Worm (Caenorhabditis elegans): ENCODE data around the gene nex-2.

ce11 chrIII:10320788-10321187 is 9.4 kb downstream of the nex-2 start, which contains the start of gene sas-7:
- TF ChIP-seq unc-62 (GFP tag; optimal IDR thresholded peaks at IDR 0.05) (no peak), unc-130 (GFP tag; optimal IDR thresholded peaks at IDR 0.05) (no peak)

Data from whole organism, young adult.